Worm (Caenorhabditis elegans) whole organism, young adult: Measurements from ENCODE around the gene F59B10.2.

ENCODE experiments used
- D2030.7 ChIP-seq: fragments of 200-800 bp; sonication (Bioruptor generic); IDR thresholded peaks from 2 replicates; pipeline ENCODE4 v1.3.6; 2022; ENCODE audit warnings: missing genetic modification reagents, missing genetic modification characterization, missing compliant biosample characterization
- F10E7.11 ChIP-seq: sonication (generic microtip); optimal IDR thresholded peaks from 2 replicates; lab custom pipeline; 2017; ENCODE audit warnings: mild to moderate bottlenecking, missing genetic modification characterization, moderate library complexity, missing compliant biosample characterization
- F23B12.7 ChIP-seq: sonication (generic microtip); optimal IDR thresholded peaks from 2 replicates; lab custom pipeline; 2017; ENCODE audit warnings: missing genetic modification characterization, mild to moderate bottlenecking, missing compliant biosample characterization, antibody characterized with exemption, moderate library complexity; ENCODE audit not compliant: insufficient read depth
- T26A5.8 ChIP-seq: sonication (generic microtip); optimal IDR thresholded peaks from 2 replicates; lab custom pipeline; 2016; ENCODE audit warnings: missing genetic modification characterization, missing compliant biosample characterization
- Y53G8AR.9 ChIP-seq: fragments of 200-800 bp; sonication (Bioruptor generic); conservative IDR thresholded peaks from 2 replicates; pipeline ENCODE4 v1.3.6; 2022; ENCODE audit warnings: missing genetic modification reagents, missing genetic modification characterization, missing compliant biosample characterization
- Y56A3A.18 ChIP-seq: fragments of 200-800 bp; sonication (Bioruptor generic); IDR thresholded peaks from 2 replicates; pipeline ENCODE4 v1.3.6; 2022; ENCODE audit warnings: missing genetic modification reagents, missing genetic modification characterization, missing compliant biosample characterization
- Y67H2A.10 ChIP-seq: fragments of 200-800 bp; sonication (Bioruptor generic); conservative IDR thresholded peaks from 2 replicates; pipeline ENCODE4 v1.3.6; 2022; ENCODE audit warnings: missing genetic modification reagents, missing genetic modification characterization, missing compliant biosample characterization
- Y79H2A.3 ChIP-seq: fragments of 200-800 bp; sonication (Bioruptor generic); conservative IDR thresholded peaks from 2 replicates; pipeline ENCODE4 v1.3.6; 2022; ENCODE audit warnings: missing genetic modification reagents, missing genetic modification characterization, missing compliant biosample characterization
- Y95B8A.8 ChIP-seq: fragments of 200-800 bp; sonication (Bioruptor generic); IDR thresholded peaks from 2 replicates; pipeline ENCODE4 v1.3.6; 2022; ENCODE audit warnings: missing genetic modification reagents, missing genetic modification characterization, missing compliant biosample characterization
- ZK185.1 ChIP-seq: sonication (generic microtip); optimal IDR thresholded peaks from 2 replicates; lab custom pipeline; 2016; ENCODE audit warnings: mild to moderate bottlenecking, missing genetic modification characterization, missing compliant biosample characterization; ENCODE audit not compliant: poor library complexity, severe bottlenecking
- akir-1 ChIP-seq: fragments of 200-800 bp; sonication (Bioruptor generic); optimal IDR thresholded peaks from 2 replicates; lab custom pipeline; 2018; ENCODE audit warnings: mild to moderate bottlenecking, missing genetic modification characterization, moderate library complexity, missing compliant biosample characterization
- ama-1 ChIP-seq, 3 experiments: fragments of 150-350 bp in 1 of 3; sonication (generic microtip) in 2 of 3; optimal IDR thresholded peaks; 2 replicates each; lab custom pipeline; 2014 to 2018; ENCODE audit warnings: missing biosample characterization in 2 of 3, missing genetic modification characterization in 2 of 3, missing genetic modification reagents in 2 of 3
- aptf-2 ChIP-seq: fragments of 200-800 bp; sonication (Bioruptor generic); conservative IDR thresholded peaks from 2 replicates; pipeline ENCODE4 v1.3.6; 2022; ENCODE audit warnings: missing genetic modification reagents, missing genetic modification characterization, missing compliant biosample characterization
- aptf-3 ChIP-seq: fragments of 200-800 bp; sonication (Bioruptor generic); IDR thresholded peaks from 2 replicates; pipeline ENCODE4 v1.3.6; 2022; ENCODE audit warnings: missing genetic modification characterization, missing compliant biosample characterization
- ccch-3 ChIP-seq: fragments of 200-800 bp; sonication (Bioruptor generic); optimal IDR thresholded peaks from 2 replicates; lab custom pipeline; 2018; ENCODE audit warnings: mild to moderate bottlenecking, missing genetic modification characterization, missing compliant biosample characterization
- ceh-100 ChIP-seq: fragments of 200-800 bp; sonication (Bioruptor generic); IDR thresholded peaks from 2 replicates; pipeline ENCODE4 v1.3.6; 2022; ENCODE audit warnings: missing genetic modification reagents, missing genetic modification characterization, missing compliant biosample characterization
- ceh-40 ChIP-seq: fragments of 200-800 bp; sonication (Bioruptor generic); IDR thresholded peaks from 2 replicates; pipeline ENCODE4 v1.3.6; 2022; ENCODE audit warnings: missing genetic modification characterization, missing compliant biosample characterization
- ceh-79 ChIP-seq: sonication (generic microtip); optimal IDR thresholded peaks from 2 replicates; lab custom pipeline; 2017; ENCODE audit warnings: mild to moderate bottlenecking, missing genetic modification characterization, missing compliant biosample characterization
- dox-1 ChIP-seq: fragments of 200-800 bp; sonication (Bioruptor generic); IDR thresholded peaks from 2 replicates; pipeline ENCODE4 v1.3.6; 2022; ENCODE audit warnings: missing genetic modification reagents, missing genetic modification characterization, missing compliant biosample characterization
- dpff-1 ChIP-seq: sonication (generic microtip); optimal IDR thresholded peaks from 2 replicates; lab custom pipeline; 2017; ENCODE audit warnings: mild to moderate bottlenecking, missing genetic modification characterization, missing compliant biosample characterization
- dpl-1 ChIP-seq: fragments of 150-350 bp; optimal IDR thresholded peaks from 2 replicates; lab custom pipeline; 2014; ENCODE audit warnings: missing biosample characterization, missing genetic modification reagents, missing genetic modification characterization
- egrh-3 ChIP-seq: fragments of 200-800 bp; sonication (Bioruptor generic); IDR thresholded peaks from 2 replicates; pipeline ENCODE4 v1.3.6; 2022; ENCODE audit warnings: missing genetic modification reagents, missing genetic modification characterization, missing compliant biosample characterization
- hmg-1.2 ChIP-seq: fragments of 200-800 bp; sonication (Bioruptor generic); IDR thresholded peaks from 2 replicates; pipeline ENCODE4 v1.3.6; 2022; ENCODE audit warnings: missing genetic modification reagents, missing genetic modification characterization, missing compliant biosample characterization
- lin-40 ChIP-seq: sonication (generic microtip); optimal IDR thresholded peaks from 2 replicates; lab custom pipeline; 2016; ENCODE audit warnings: missing genetic modification characterization, mild to moderate bottlenecking, missing compliant biosample characterization, missing genotype, missing genetic modification reagents
- lin-54 ChIP-seq: fragments of 200-800 bp; sonication (Bioruptor generic); optimal IDR thresholded peaks from 2 replicates; lab custom pipeline; 2018; ENCODE audit warnings: mild to moderate bottlenecking, missing genetic modification characterization, missing compliant biosample characterization
- lir-1 ChIP-seq: fragments of 200-800 bp; sonication (Bioruptor generic); conservative IDR thresholded peaks from 2 replicates; pipeline ENCODE4 v1.3.6; 2022; ENCODE audit warnings: missing genetic modification reagents, missing genetic modification characterization, missing compliant biosample characterization
- nfyb-1 ChIP-seq: fragments of 200-800 bp; sonication (Bioruptor generic); IDR thresholded peaks from 2 replicates; pipeline ENCODE4 v1.3.6; 2022; ENCODE audit warnings: missing genetic modification reagents, missing genetic modification characterization, missing compliant biosample characterization
- nhr-120 ChIP-seq: fragments of 200-800 bp; sonication (Bioruptor generic); IDR thresholded peaks from 2 replicates; pipeline ENCODE4 v1.3.6; 2022; ENCODE audit warnings: missing genetic modification characterization, missing compliant biosample characterization
- nhr-80 ChIP-seq: sonication (generic microtip); optimal IDR thresholded peaks from 2 replicates; lab custom pipeline; 2016; ENCODE audit warnings: missing genetic modification characterization, missing compliant biosample characterization
- pbrm-1 ChIP-seq: fragments of 200-800 bp; sonication (Bioruptor generic); IDR thresholded peaks from 2 replicates; pipeline ENCODE4 v1.3.6; 2022; ENCODE audit warnings: missing genetic modification reagents, missing genetic modification characterization, missing compliant biosample characterization
- sea-2 ChIP-seq: fragments of 200-800 bp; sonication (Bioruptor generic); IDR thresholded peaks from 2 replicates; pipeline ENCODE4 v1.3.6; 2022; ENCODE audit warnings: missing genetic modification characterization, missing compliant biosample characterization
- snpc-1.1 ChIP-seq: sonication (generic microtip); optimal IDR thresholded peaks from 2 replicates; lab custom pipeline; 2017; ENCODE audit warnings: missing genetic modification characterization, mild to moderate bottlenecking, missing compliant biosample characterization, antibody characterized with exemption, moderate library complexity, missing genotype, missing genetic modification reagents; ENCODE audit not compliant: insufficient read depth
- somi-1 ChIP-seq: fragments of 200-800 bp; sonication (Bioruptor generic); optimal IDR thresholded peaks from 2 replicates; lab custom pipeline; 2018; ENCODE audit warnings: mild to moderate bottlenecking, missing genetic modification characterization, missing compliant biosample characterization
- zfh-2 ChIP-seq: fragments of 200-800 bp; sonication (Bioruptor generic); conservative IDR thresholded peaks from 2 replicates; pipeline ENCODE4 v1.3.6; 2022; ENCODE audit warnings: missing genetic modification reagents, missing genetic modification characterization, missing compliant biosample characterization

The F59B10.2 gene

DNA sequence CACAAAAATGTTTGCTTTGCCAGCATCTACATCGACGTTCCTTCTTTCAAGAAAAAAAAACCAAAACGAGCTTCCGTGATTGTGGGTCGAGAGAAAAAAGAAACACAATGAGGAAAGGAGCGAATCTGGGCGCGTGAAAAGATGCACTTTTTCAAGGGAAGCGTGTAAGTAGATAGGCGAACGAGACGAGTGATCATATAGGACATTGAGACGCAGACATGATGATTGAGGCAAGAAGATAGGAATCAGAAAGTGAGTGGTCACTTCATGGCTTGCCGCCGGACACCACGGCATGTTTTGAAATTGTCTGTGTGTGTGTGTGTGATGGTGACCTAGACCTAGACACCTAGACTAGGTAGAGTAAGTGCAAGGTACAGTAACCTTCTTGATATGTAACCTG lies 8.1 kb downstream of the F59B10.2 start:
- TF ChIP-seq hmg-1.2 (GFP tag; lab: Robert Waterston, UW), result peak; percentile 68; the same call in 1 of the 2 replicates
- TF ChIP-seq ZK185.1, result no peak
- TF ChIP-seq zfh-2, result 0 out of 2 replicates have a peak, but pooled peaks have one; percentile 17
- TF ChIP-seq nhr-80 (tag; lab: Kevin White, UChicago), result peak; percentile 17
- TF ChIP-seq, all 124 proteins: peak for 3

DNA sequence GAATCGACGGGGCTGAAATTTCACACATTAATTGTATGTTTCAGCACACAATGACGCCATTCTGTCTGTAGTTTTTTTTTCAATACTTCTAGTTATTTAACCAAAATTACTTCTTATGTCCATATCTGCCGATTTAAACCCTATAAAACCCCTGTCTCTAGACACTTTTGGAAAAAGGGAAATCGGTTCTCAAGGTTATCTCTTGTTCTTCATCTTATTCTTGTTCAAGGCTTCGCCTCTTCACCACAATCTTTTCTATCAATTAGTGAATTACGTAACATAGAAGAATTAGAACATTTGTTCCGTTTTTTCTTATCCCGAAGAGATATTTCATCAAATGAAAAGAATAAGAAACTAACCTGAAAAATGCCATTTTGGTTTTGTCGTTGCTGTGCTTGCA lies 9.0 kb downstream of the F59B10.2 start:
- TF ChIP-seq lin-40 (tag; lab: Kevin White, UChicago) (no peak), ceh-100 (no peak), lir-1 (no peak), F23B12.7 (no peak), dpl-1 (no peak), egrh-3 (no peak), nhr-120 (GFP tag; lab: Robert Waterston, UW) (no peak), somi-1 (GFP tag; lab: Kevin White, UChicago) (no peak), T26A5.8 (no peak), lin-54 (GFP tag; lab: Kevin White, UChicago) (no peak), Y56A3A.18 (GFP tag; lab: Robert Waterston, UW) (no peak), Y79H2A.3 (GFP tag; lab: Robert Waterston, UW) (no peak), ceh-40 (no peak), dox-1 (GFP tag; lab: Robert Waterston, UW) (no peak), akir-1 (GFP tag; lab: Kevin White, UChicago) (no peak), ccch-3 (GFP tag; lab: Kevin White, UChicago) (no peak), Y53G8AR.9 (GFP tag; lab: Robert Waterston, UW) (no peak), snpc-1.1 (tag; lab: Kevin White, UChicago) (no peak)

DNA sequence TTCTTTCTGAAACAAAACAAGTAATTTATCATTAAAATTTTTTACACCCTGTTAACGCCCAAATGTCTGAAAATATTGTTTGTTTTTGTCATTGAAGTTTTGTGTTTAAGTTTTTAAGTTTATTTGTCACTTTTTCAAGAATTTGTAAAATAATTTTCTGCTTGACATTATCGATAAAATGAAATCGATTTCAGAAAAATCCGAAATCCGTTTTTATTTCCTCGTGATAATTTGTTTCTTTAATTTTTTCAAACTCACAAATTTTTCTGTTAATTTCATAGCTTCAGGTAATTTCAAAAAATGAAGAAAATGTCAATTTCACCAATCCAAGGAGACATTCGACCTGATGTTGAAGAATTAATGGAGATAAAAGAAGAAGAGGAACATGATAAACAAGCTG lies 13.7 kb downstream of the F59B10.2 start, which contains the start of gene ZK666.12:
ZK666.12 (plus strand) TSS at position 301 of the 400 bp plus-strand sequence.
- TF ChIP-seq Y56A3A.18 (GFP tag; lab: Robert Waterston, UW), result no peak
- no peak for TF ChIP-seq ceh-79 (tag; lab: Kevin White, UChicago)
- no peak for TF ChIP-seq aptf-2
- TF ChIP-seq Y67H2A.10, result no peak
- no peak for TF ChIP-seq F10E7.11 (tag; lab: Kevin White, UChicago)
- TF ChIP-seq dpff-1 (tag; lab: Kevin White, UChicago), result no peak
- no peak for TF ChIP-seq pbrm-1 (GFP tag; lab: Robert Waterston, UW)
- TF ChIP-seq sea-2 (GFP tag; lab: Robert Waterston, UW), result no peak
- TF ChIP-seq aptf-3 (GFP tag; lab: Robert Waterston, UW), result no peak
- TF ChIP-seq lir-1, result no peak
- TF ChIP-seq Y53G8AR.9 (GFP tag; lab: Robert Waterston, UW), result no peak
- TF ChIP-seq ama-1 (optimal IDR thresholded peaks at IDR 0.05; lab: Kevin White, UChicago), result no peak
- no peak for TF ChIP-seq ama-1 (GFP tag; optimal IDR thresholded peaks at IDR 0.05; lab: Kevin White, UChicago)
- no peak for TF ChIP-seq ceh-100
- TF ChIP-seq, all 124 proteins: peak for 0

DNA sequence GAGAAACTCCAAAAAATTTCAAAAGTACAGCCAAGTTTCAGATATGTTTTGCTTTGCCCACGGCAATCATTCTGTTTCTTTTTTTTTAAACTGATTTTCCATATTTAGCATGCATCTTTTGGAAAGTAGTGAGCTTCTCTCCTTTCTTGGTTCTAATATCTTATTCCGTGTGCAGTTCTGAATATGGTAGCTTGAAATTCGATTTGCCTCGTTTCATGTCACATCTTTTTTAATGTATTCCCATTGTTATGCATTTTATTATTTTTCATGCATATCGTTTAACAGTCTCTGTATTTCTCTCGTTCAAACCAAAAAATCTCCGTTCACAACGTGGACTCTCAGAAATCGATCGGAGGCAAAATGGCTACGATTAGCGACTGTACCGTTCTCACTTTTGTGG lies 15.2 kb downstream of the F59B10.2 start, which contains the start of gene ZK666.14:
ZK666.14 (plus strand) TSS at position 301 of the 400 bp plus-strand sequence.
- TF ChIP-seq D2030.7 (no peak), nfyb-1 (GFP tag; lab: Robert Waterston, UW) (no peak), ccch-3 (GFP tag; lab: Kevin White, UChicago) (no peak), Y95B8A.8 (GFP tag; lab: Robert Waterston, UW) (no peak)
